Worm (Caenorhabditis elegans): ENCODE measurements around the gene W03F9.1.

DNA sequence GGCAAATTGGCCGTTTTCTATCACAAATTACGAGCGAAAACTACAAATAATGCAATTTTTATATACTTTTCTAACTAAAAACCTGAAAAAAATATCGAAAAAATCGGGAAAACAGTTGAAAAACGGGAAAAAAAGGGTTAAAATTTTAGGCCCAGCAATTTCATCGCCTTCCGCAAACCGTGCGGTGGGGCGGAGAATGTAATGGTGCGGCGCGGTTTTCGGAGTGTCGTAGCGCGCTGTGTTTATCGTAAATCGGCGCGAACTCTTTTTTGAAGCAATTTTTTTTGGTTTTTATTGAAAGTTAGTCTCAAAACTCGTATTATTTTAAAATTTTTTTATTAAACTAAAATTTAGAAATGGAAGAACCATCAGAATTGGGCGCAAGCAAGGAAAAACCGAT, 22.0 kb downstream of the W03F9.1 start, which contains the start of gene picd-1:
- TF ChIP-seq lin-15B (tag; optimal IDR thresholded peaks at IDR 0.05), result peak; percentile 92
- TF ChIP-seq ceh-82 (tag; optimal IDR thresholded peaks at IDR 0.05), result no peak
- peak; percentile 71 for TF ChIP-seq nhr-6 (tag; optimal IDR thresholded peaks at IDR 0.05)
- TF ChIP-seq rbr-2 (tag; optimal IDR thresholded peaks at IDR 0.05), result no peak
- TF ChIP-seq ceh-62 (tag; optimal IDR thresholded peaks at IDR 0.05), result no peak
- TF ChIP-seq spr-3 (GFP tag; optimal IDR thresholded peaks at IDR 0.05), result no peak
- TF ChIP-seq fkh-10 (GFP tag; optimal IDR thresholded peaks at IDR 0.05), result peak; percentile 42
- TF ChIP-seq nhr-25 (tag; optimal IDR thresholded peaks at IDR 0.05; ENCODE audit: borderline replicate concordance, insufficient read depth), result peak; percentile 39
- no peak for TF ChIP-seq fos-1 (tag; optimal IDR thresholded peaks at IDR 0.05)
- TF ChIP-seq nhr-48 (tag; optimal IDR thresholded peaks at IDR 0.05), result no peak
- no peak for TF ChIP-seq dmd-9 (GFP tag; IDR thresholded peaks at IDR 0.05)
- TF ChIP-seq daf-12 (tag; optimal IDR thresholded peaks at IDR 0.05), result no peak
